Fruit fly (Drosophila melanogaster): ENCODE results near the gene CG3552.

The CG3552 gene

DNA sequence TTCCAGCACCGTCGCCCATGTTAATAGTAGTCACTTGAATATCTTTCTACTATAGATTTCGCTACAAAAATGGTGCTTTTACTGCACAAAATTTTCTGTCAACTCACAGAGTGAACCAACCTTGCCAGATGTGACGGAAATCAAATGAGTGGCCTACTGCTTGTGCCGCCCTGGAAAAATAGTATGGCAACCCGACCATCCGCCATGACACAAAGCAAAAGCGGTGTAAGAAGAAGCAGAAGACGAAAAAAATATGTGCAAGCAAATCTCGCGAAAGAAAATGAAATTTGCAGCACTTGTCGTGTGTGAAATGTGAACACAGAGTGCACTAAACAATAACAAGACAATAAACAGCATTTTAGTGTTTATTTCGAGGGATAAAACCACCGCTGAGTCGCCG is 20.7 kb downstream of the CG3552 start, which contains the start of the genes Uch-L5 and Jarid2 (continued):
- peak; percentile 60 for TF ChIP-seq Lhr (GFP tag; optimal IDR thresholded peaks at IDR 0.05)
- no peak for TF ChIP-seq CG8478 (optimal IDR thresholded peaks at IDR 0.05)
- peak; percentile 31 for TF ChIP-seq onecut (GFP tag; IDR thresholded peaks at IDR 0.05)
- peak; percentile 55 for TF ChIP-seq Hmr (GFP tag; optimal IDR thresholded peaks at IDR 0.05)
- no peak for TF ChIP-seq ATbp (GFP tag; optimal IDR thresholded peaks at IDR 0.05)
- TF ChIP-seq ewg (GFP tag; optimal IDR thresholded peaks at IDR 0.05): peak; percentile 49
- no peak for TF ChIP-seq NC2α (GFP tag; optimal IDR thresholded peaks at IDR 0.05)
- TF ChIP-seq toy (GFP tag; IDR thresholded peaks at IDR 0.05): no peak
- TF ChIP-seq CG4360 (GFP tag; IDR thresholded peaks at IDR 0.05): peak; percentile 12
- TF ChIP-seq CG9727 (GFP tag; optimal IDR thresholded peaks at IDR 0.05): no peak
- TF ChIP-seq CG14965 (GFP tag; optimal IDR thresholded peaks at IDR 0.05; ENCODE audit: borderline replicate concordance): no peak
- no peak for TF ChIP-seq CG14014 (GFP tag; IDR thresholded peaks at IDR 0.05)
- no peak for TF ChIP-seq CG4282 (GFP tag; optimal IDR thresholded peaks at IDR 0.05)
- peak; percentile 9 for TF ChIP-seq CG9876 (GFP tag; optimal IDR thresholded peaks at IDR 0.05)
- TF ChIP-seq CG10431 (GFP tag; optimal IDR thresholded peaks at IDR 0.05): no peak
- no peak for TF ChIP-seq Awh (GFP tag; IDR thresholded peaks at IDR 0.05)
- no peak for TF ChIP-seq sr (GFP tag; IDR thresholded peaks at IDR 0.05)
- TF ChIP-seq Stat92E (GFP tag; optimal IDR thresholded peaks at IDR 0.05): peak in 1 of 3 experiments; percentile 42
- no peak for TF ChIP-seq CG2678 (tag; optimal IDR thresholded peaks at IDR 0.05)
- TF ChIP-seq CG3163 (GFP tag; optimal IDR thresholded peaks at IDR 0.05): peak; percentile 40
- peak; percentile 6 for TF ChIP-seq CG18619 (GFP tag; optimal IDR thresholded peaks at IDR 0.05)
- TF ChIP-seq CG18764 (GFP tag; optimal IDR thresholded peaks at IDR 0.05): peak; percentile 23
- TF ChIP-seq usp (GFP tag; optimal IDR thresholded peaks at IDR 0.05): no peak
- TF ChIP-seq schlank (tag; optimal IDR thresholded peaks at IDR 0.05): peak; percentile 28
- TF ChIP-seq CG8765 (GFP tag; IDR thresholded peaks at IDR 0.05): no peak
- peak; percentile 22 for TF ChIP-seq CG3407 (GFP tag; optimal IDR thresholded peaks at IDR 0.05)
- peak; percentile 61 for TF ChIP-seq ERR (GFP tag; optimal IDR thresholded peaks at IDR 0.05)
- TF ChIP-seq CG6683 (GFP tag; optimal IDR thresholded peaks at IDR 0.05): no peak
- no peak for TF ChIP-seq crol (GFP tag; IDR thresholded peaks at IDR 0.05)
- TF ChIP-seq Lim3 (GFP tag; IDR thresholded peaks at IDR 0.05): no peak
- TF ChIP-seq Myb (GFP tag; optimal IDR thresholded peaks at IDR 0.05): peak; percentile 63
- no peak for TF ChIP-seq CG4730 (GFP tag; IDR thresholded peaks at IDR 0.05)
- peak; percentile 23; the same call in 1 of the 2 replicates for TF ChIP-seq CG9932 (GFP tag; IDR thresholded peaks at IDR 0.05)
- TF ChIP-seq CG7556 (GFP tag; optimal IDR thresholded peaks at IDR 0.05): no peak
- TF ChIP-seq bigmax (GFP tag; optimal IDR thresholded peaks at IDR 0.05): peak; percentile 53
- TF ChIP-seq CG8290 (GFP tag; optimal IDR thresholded peaks at IDR 0.05): no peak
- TF ChIP-seq CG8290 (tag; optimal IDR thresholded peaks at IDR 0.05): no peak
- TF ChIP-seq seq (GFP tag; IDR thresholded peaks at IDR 0.05): no peak
- peak; percentile 2 for TF ChIP-seq CG2875 (GFP tag; optimal IDR thresholded peaks at IDR 0.05)
- TF ChIP-seq CG10366 (GFP tag; IDR thresholded peaks at IDR 0.05): no peak
- TF ChIP-seq en (GFP tag; optimal IDR thresholded peaks at IDR 0.05): no peak
- no peak for TF ChIP-seq slou (GFP tag; optimal IDR thresholded peaks at IDR 0.05)
- no peak for TF ChIP-seq CG11504 (tag; optimal IDR thresholded peaks at IDR 0.05)
- TF ChIP-seq CG2889 (GFP tag; IDR thresholded peaks at IDR 0.05): no peak
- peak; percentile 47 to 54 for TF ChIP-seq Pdp1 (GFP tag; optimal IDR thresholded peaks at IDR 0.05)
- TF ChIP-seq CG10321 (GFP tag; IDR thresholded peaks at IDR 0.05): no peak
- TF ChIP-seq CG10543 (GFP tag; optimal IDR thresholded peaks at IDR 0.05): peak; percentile 44
- TF ChIP-seq CG2199 (GFP tag; IDR thresholded peaks at IDR 0.05): no peak
- TF ChIP-seq ase (GFP tag; IDR thresholded peaks at IDR 0.05): 0 out of 3 replicates have a peak, but pooled peaks have one; percentile 11
- TF ChIP-seq crp (GFP tag; optimal IDR thresholded peaks at IDR 0.05): peak in 1 of 2 experiments; percentile 27
- peak; percentile 79; the same call in 2 of the 3 replicates for TF ChIP-seq ci (GFP tag; IDR thresholded peaks at IDR 0.05)
- peak; percentile 14 for TF ChIP-seq Mes4 (GFP tag; optimal IDR thresholded peaks at IDR 0.05)

Data from whole organism, embryonic.